Worm (Caenorhabditis elegans): ENCODE results near the gene str-138.

The str-138 gene

DNA sequence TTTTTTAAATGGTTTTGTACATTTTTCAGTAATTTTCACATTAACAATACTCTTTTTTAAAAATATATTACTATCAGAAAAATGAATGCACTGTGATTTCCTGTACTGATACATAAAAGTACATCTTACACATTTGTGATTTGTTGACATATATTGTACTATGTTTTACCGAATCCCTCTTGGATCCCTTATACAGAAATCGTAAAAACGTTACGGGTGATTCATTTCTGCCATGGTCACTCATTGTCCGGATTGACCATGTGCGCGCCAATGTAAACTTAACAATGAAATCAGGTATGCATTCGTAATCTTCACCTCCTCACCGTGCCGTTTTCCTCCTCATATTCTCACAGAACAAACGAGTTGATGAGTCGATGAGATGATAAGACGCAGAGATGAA lies 4.3 kb upstream of the str-138 start, which contains the start of gene ZC513.2:
Gene ZC513.2, plus strand, starts transcription at position 301 of the 400 bp plus-strand sequence.
- no peak for TF ChIP-seq tbx-8 (GFP tag; optimal IDR thresholded peaks at IDR 0.05)
- no peak for TF ChIP-seq ham-2 (GFP tag; optimal IDR thresholded peaks at IDR 0.05)
- TF ChIP-seq lin-13 (tag; optimal IDR thresholded peaks at IDR 0.05) = no peak
- TF ChIP-seq nhr-2 (tag; optimal IDR thresholded peaks at IDR 0.05) = no peak

DNA sequence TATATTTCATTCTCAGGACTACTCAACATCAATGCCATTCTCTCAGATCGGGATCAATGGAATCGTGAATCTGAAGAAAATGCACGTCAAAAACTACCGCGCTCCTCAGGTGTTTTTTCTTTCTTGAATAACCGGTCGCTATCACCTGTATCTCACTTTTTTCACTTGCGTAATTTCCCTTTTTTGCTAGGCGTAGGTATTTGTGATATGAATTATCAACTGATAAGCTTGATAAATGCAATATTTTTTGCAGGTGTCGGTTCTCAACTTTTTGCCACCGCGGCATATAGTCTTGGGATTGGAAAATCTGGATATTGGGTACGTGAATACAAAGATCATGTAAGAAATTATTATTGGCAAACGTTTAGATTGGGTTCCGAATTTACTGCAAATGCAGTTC lies 3.3 kb upstream of the str-138 start:
- no peak for TF ChIP-seq cnd-1 (tag; optimal IDR thresholded peaks at IDR 0.05)
- TF ChIP-seq mab-5 (tag; optimal IDR thresholded peaks at IDR 0.05) = no peak
- no peak for TF ChIP-seq unc-62 (GFP tag; optimal IDR thresholded peaks at IDR 0.05)
- no peak for TF ChIP-seq blmp-1 (tag; optimal IDR thresholded peaks at IDR 0.05)
- no peak for TF ChIP-seq nhr-76 (tag; optimal IDR thresholded peaks at IDR 0.05)
- no peak for TF ChIP-seq nhr-28 (tag; optimal IDR thresholded peaks at IDR 0.05)
- no peak for TF ChIP-seq nhr-12 (tag; optimal IDR thresholded peaks at IDR 0.05)
- TF ChIP-seq mls-2 (tag; optimal IDR thresholded peaks at IDR 0.05) = no peak
- no peak for TF ChIP-seq elt-3 (tag; optimal IDR thresholded peaks at IDR 0.05)
- no peak for TF ChIP-seq zip-8 (tag; optimal IDR thresholded peaks at IDR 0.05)
- TF ChIP-seq lin-13 (tag; optimal IDR thresholded peaks at IDR 0.05) = no peak
- no peak for TF ChIP-seq M03D4.4 (tag; optimal IDR thresholded peaks at IDR 0.05)
- no peak for TF ChIP-seq pha-4 (tag; optimal IDR thresholded peaks at IDR 0.05)
- TF ChIP-seq bed-3 (GFP tag; optimal IDR thresholded peaks at IDR 0.05) = no peak
- no peak for TF ChIP-seq lsy-2 (tag; optimal IDR thresholded peaks at IDR 0.05)
- TF ChIP-seq mep-1 (tag; optimal IDR thresholded peaks at IDR 0.05) = no peak
- TF ChIP-seq hlh-1 (tag; optimal IDR thresholded peaks at IDR 0.05) = no peak
- TF ChIP-seq ham-2 (GFP tag; optimal IDR thresholded peaks at IDR 0.05) = no peak
- no peak for TF ChIP-seq tbx-8 (GFP tag; optimal IDR thresholded peaks at IDR 0.05)

DNA sequence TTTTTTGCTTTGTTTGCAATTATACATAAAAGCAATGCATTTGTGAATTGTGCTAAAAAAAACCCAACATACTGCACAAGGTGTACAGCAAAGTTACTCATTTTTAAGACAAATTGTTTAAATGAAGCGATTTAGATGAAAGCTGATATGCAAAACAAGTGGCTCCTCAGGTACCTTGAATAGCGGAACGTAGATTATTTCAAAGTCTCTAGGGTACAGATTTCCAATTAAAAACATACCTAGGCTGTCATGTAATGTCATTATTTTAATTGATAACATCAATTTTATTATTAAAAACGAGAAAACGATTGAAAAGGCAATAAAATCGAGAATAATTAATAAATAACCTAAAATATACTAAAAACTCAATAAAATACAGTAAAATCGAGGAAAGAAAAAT lies 3.6 kb downstream of the str-138 start, which contains the start of gene str-139:
Gene str-139, minus strand, starts transcription at position 101 of the 400 bp plus-strand sequence.
- TF ChIP-seq unc-39 (tag; optimal IDR thresholded peaks at IDR 0.05) (no peak), nhr-76 (tag; optimal IDR thresholded peaks at IDR 0.05) (no peak), unc-120 (tag; optimal IDR thresholded peaks at IDR 0.05; ENCODE audit: poor library complexity, severe bottlenecking) (no peak), lsy-2 (tag; optimal IDR thresholded peaks at IDR 0.05) (no peak), flh-1 (GFP tag; optimal IDR thresholded peaks at IDR 0.05) (no peak), sem-2 (GFP tag; optimal IDR thresholded peaks at IDR 0.05) (no peak), drap-1 (GFP tag; optimal IDR thresholded peaks at IDR 0.05) (no peak), mls-2 (tag; optimal IDR thresholded peaks at IDR 0.05) (no peak), M03D4.4 (tag; optimal IDR thresholded peaks at IDR 0.05) (no peak), lin-32 (GFP tag; optimal IDR thresholded peaks at IDR 0.05) (no peak), mep-1 (tag; optimal IDR thresholded peaks at IDR 0.05) (no peak), ham-2 (GFP tag; optimal IDR thresholded peaks at IDR 0.05) (no peak), ces-1 (GFP tag; optimal IDR thresholded peaks at IDR 0.05) (no peak)

- TF ChIP-seq snpc-4 (tag; optimal IDR thresholded peaks at IDR 0.05) (no peak), lin-13 (tag; optimal IDR thresholded peaks at IDR 0.05) (no peak), elt-1 (tag; optimal IDR thresholded peaks at IDR 0.05; ENCODE audit: borderline replicate concordance, insufficient read depth) (no peak), ceh-43 (GFP tag; optimal IDR thresholded peaks at IDR 0.05) (no peak), nhr-12 (tag; optimal IDR thresholded peaks at IDR 0.05) (no peak), tbx-8 (GFP tag; optimal IDR thresholded peaks at IDR 0.05) (no peak)
These were observed 9.3 kb downstream of the str-138 start, which contains the start of gene str-140 for ce11 chrV:8067800-8068199. str-140 (minus strand) TSS chrV:8067900.

ce11 chrV:8069637-8070036 lies 11.2 kb downstream of the str-138 start, which contains the start of gene str-143:
str-143 (minus strand) TSS chrV:8069737.
- no peak for TF ChIP-seq lin-32 (GFP tag; optimal IDR thresholded peaks at IDR 0.05)
- no peak for TF ChIP-seq pha-4 (tag; optimal IDR thresholded peaks at IDR 0.05)

DNA sequence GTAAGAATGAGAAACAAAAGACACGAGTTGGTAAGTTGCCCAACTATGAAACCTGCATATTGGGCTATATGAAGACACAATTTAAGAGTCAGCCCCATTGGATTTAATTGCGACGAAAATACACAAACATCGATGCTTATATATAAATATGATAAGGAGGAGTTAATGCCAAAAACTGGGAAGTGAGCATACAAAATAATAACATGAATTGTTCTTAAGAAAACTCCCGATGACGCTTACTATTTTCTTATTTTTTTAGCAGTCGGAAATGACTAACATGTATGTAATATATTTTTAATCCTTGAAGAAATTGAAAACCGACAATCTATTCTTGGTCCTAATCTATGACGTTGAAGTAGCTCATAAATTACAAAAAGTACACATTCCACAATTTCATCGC lies 13.6 kb downstream of the str-138 start, which contains the start of gene str-144:
Gene str-144, minus strand, starts transcription at position 101 of the 400 bp plus-strand sequence.
- TF ChIP-seq blmp-1 (tag; optimal IDR thresholded peaks at IDR 0.05) = no peak
- TF ChIP-seq ces-1 (GFP tag; optimal IDR thresholded peaks at IDR 0.05) = no peak
- TF ChIP-seq flh-1 (GFP tag; optimal IDR thresholded peaks at IDR 0.05) = no peak
- no peak for TF ChIP-seq hlh-1 (tag; optimal IDR thresholded peaks at IDR 0.05)
- TF ChIP-seq snpc-4 (tag; optimal IDR thresholded peaks at IDR 0.05) = no peak
- no peak for TF ChIP-seq zip-8 (tag; optimal IDR thresholded peaks at IDR 0.05)
- TF ChIP-seq sem-2 (GFP tag; optimal IDR thresholded peaks at IDR 0.05) = no peak
- TF ChIP-seq lin-13 (tag; optimal IDR thresholded peaks at IDR 0.05) = no peak
- TF ChIP-seq mep-1 (tag; optimal IDR thresholded peaks at IDR 0.05) = no peak
- TF ChIP-seq nhr-76 (tag; optimal IDR thresholded peaks at IDR 0.05) = no peak
- no peak for TF ChIP-seq mab-5 (tag; optimal IDR thresholded peaks at IDR 0.05)
- TF ChIP-seq elt-1 (tag; optimal IDR thresholded peaks at IDR 0.05; ENCODE audit: borderline replicate concordance, insufficient read depth) = no peak
- no peak for TF ChIP-seq unc-39 (tag; optimal IDR thresholded peaks at IDR 0.05)
- TF ChIP-seq unc-62 (GFP tag; optimal IDR thresholded peaks at IDR 0.05) = no peak
- TF ChIP-seq unc-120 (tag; optimal IDR thresholded peaks at IDR 0.05; ENCODE audit: poor library complexity, severe bottlenecking) = no peak
- TF ChIP-seq nhr-12 (tag; optimal IDR thresholded peaks at IDR 0.05) = no peak
- no peak for TF ChIP-seq nhr-28 (tag; optimal IDR thresholded peaks at IDR 0.05)
- TF ChIP-seq ceh-83 (GFP tag; optimal IDR thresholded peaks at IDR 0.05) = no peak
- TF ChIP-seq ceh-43 (GFP tag; optimal IDR thresholded peaks at IDR 0.05) = no peak

Measured in whole organism, mixed stage, embryonic.